Worm (Caenorhabditis elegans): ENCODE data around the gene C34F11.2.

- TF ChIP-seq ztf-4 (tag; optimal IDR thresholded peaks at IDR 0.05) (no peak), C34F6.9 (tag; optimal IDR thresholded peaks at IDR 0.05) (no peak)
Observed at ce11 chrII:5225284-5225683, 13.2 kb downstream of the C34F11.2 start, which contains the start of gene dsh-1.
